Fruit fly (Drosophila melanogaster) whole organism, embryonic: ENCODE results near the gene CG14234.

Experiments
- Bgb ChIP-seq: fragments of 200-800 bp; sonication (Bioruptor generic); IDR thresholded peaks from 2 replicates; pipeline ENCODE4 v1.3.6; 2022; ENCODE audit warnings: missing biosample characterization, missing genetic modification characterization; ENCODE audit not compliant: partially characterized antibody
- Bteb2 ChIP-seq: fragments of 200-800 bp; sonication (Bioruptor generic); optimal IDR thresholded peaks from 2 replicates; lab custom pipeline; 2016; ENCODE audit warnings: missing biosample characterization, missing genetic modification characterization
- CG11398 ChIP-seq: fragments of 200-800 bp; sonication (Bioruptor generic); optimal IDR thresholded peaks from 2 replicates; lab custom pipeline; 2016; ENCODE audit warnings: missing biosample characterization, missing genetic modification characterization
- CG12391 ChIP-seq: fragments of 200-800 bp; sonication (Bioruptor generic); optimal IDR thresholded peaks from 3 replicates; lab custom pipeline; 2018; ENCODE audit warnings: missing biosample characterization, mild to moderate bottlenecking, missing genetic modification characterization, moderate library complexity
- CG14014 ChIP-seq: fragments of 200-800 bp; sonication (Bioruptor generic); IDR thresholded peaks from 2 replicates; pipeline ENCODE4 v1.3.6; 2022; ENCODE audit warnings: missing biosample characterization, missing genetic modification characterization
- CG14710 ChIP-seq: fragments of 200-800 bp; sonication (Bioruptor generic); optimal IDR thresholded peaks from 3 replicates; lab custom pipeline; 2019; ENCODE audit warnings: missing biosample characterization, mild to moderate bottlenecking, missing genetic modification characterization, moderate library complexity
- CG1529 ChIP-seq: fragments of 200-800 bp; sonication (Bioruptor generic); optimal IDR thresholded peaks from 3 replicates; lab custom pipeline; 2018; ENCODE audit warnings: missing biosample characterization, missing genetic modification characterization
- CG15479 ChIP-seq: fragments of 200-800 bp; sonication (Bioruptor generic); optimal IDR thresholded peaks from 3 replicates; lab custom pipeline; 2019; ENCODE audit warnings: missing biosample characterization, mild to moderate bottlenecking, missing genetic modification characterization, moderate library complexity
- CG18262 ChIP-seq: fragments of 200-800 bp; optimal IDR thresholded peaks from 3 replicates; lab custom pipeline; 2019; ENCODE audit warnings: missing biosample characterization, mild to moderate bottlenecking, missing genetic modification characterization, moderate library complexity
- CG2199 ChIP-seq: fragments of 200-800 bp; sonication (Bioruptor generic); IDR thresholded peaks from 3 replicates; pipeline ENCODE4 v1.3.6; 2022; ENCODE audit warnings: missing biosample characterization, missing genetic modification characterization
- CG31441 ChIP-seq: fragments of 200-800 bp; sonication (Bioruptor generic); IDR thresholded peaks from 2 replicates; pipeline ENCODE4 v1.3.6; 2022; ENCODE audit warnings: missing biosample characterization, missing genetic modification characterization
- CG4404 ChIP-seq: fragments of 200-800 bp; sonication (Bioruptor generic); IDR thresholded peaks from 2 replicates; pipeline ENCODE4 v1.3.6; 2022; ENCODE audit warnings: missing biosample characterization, missing genetic modification characterization
- CG4617 ChIP-seq: fragments of 200-800 bp; sonication (Bioruptor generic); optimal IDR thresholded peaks from 3 replicates; lab custom pipeline; 2016; ENCODE audit warnings: missing biosample characterization, missing genetic modification characterization, borderline replicate concordance
- CG6813 ChIP-seq: fragments of 200-800 bp; sonication (Bioruptor generic); optimal IDR thresholded peaks from 2 replicates; lab custom pipeline; 2017; ENCODE audit warnings: missing biosample characterization, missing genetic modification characterization, mild to moderate bottlenecking, moderate library complexity, missing genetic modification reagents
- CG6854 ChIP-seq: fragments of 200-800 bp; sonication (Bioruptor generic); optimal IDR thresholded peaks from 3 replicates; lab custom pipeline; 2017; ENCODE audit warnings: missing biosample characterization, mild to moderate bottlenecking, missing genetic modification characterization
- D ChIP-seq, 2 experiments: fragments of 200-800 bp in 1 of 2; fragments of >200 bp in 1 of 2; sonication (Bioruptor generic) in 1 of 2; optimal IDR thresholded peaks; 2 replicates in 1 of 2; 3 replicates in 1 of 2; lab custom pipeline; 2017; ENCODE audit warnings: mild to moderate bottlenecking in 1 of 2, missing biosample characterization in 1 of 2, missing genetic modification characterization in 1 of 2, missing genetic modification reagents in 1 of 2
- HHEX ChIP-seq: fragments of 200-800 bp; sonication (Bioruptor generic); optimal IDR thresholded peaks from 3 replicates; lab custom pipeline; 2017; ENCODE audit warnings: missing biosample characterization, mild to moderate bottlenecking, missing genetic modification characterization, missing genetic modification reagents
- HLH3B ChIP-seq: fragments of 200-800 bp; sonication (Bioruptor generic); IDR thresholded peaks from 2 replicates; pipeline ENCODE4 v1.3.6; 2022; ENCODE audit warnings: missing biosample characterization, missing genetic modification characterization
- HLH54F ChIP-seq: fragments of 200-800 bp; sonication (Bioruptor generic); optimal IDR thresholded peaks from 3 replicates; lab custom pipeline; 2016; ENCODE audit warnings: missing biosample characterization, missing genetic modification characterization
- HmgD ChIP-seq: fragments of 200-800 bp; sonication (Bioruptor generic); optimal IDR thresholded peaks from 3 replicates; lab custom pipeline; 2016; ENCODE audit warnings: missing biosample characterization, missing genetic modification characterization
- HmgZ ChIP-seq: fragments of 200-800 bp; sonication (Bioruptor generic); optimal IDR thresholded peaks from 2 replicates; lab custom pipeline; 2018; ENCODE audit warnings: missing biosample characterization, mild to moderate bottlenecking, missing genetic modification characterization
- Hr78 ChIP-seq, 2 experiments: fragments of 200-800 bp in 1 of 2; fragments of >200 bp in 1 of 2; sonication (Bioruptor generic) in 1 of 2; optimal IDR thresholded peaks; 2 replicates each; lab custom pipeline; 2017 to 2019; ENCODE audit warnings: missing biosample characterization in 2 of 2, missing genetic modification characterization in 2 of 2, mild to moderate bottlenecking in 1 of 2, moderate library complexity in 1 of 2
- Kr ChIP-seq: fragments of 200-800 bp; sonication (Bioruptor generic); optimal IDR thresholded peaks from 2 replicates; lab custom pipeline; 2017; ENCODE audit warnings: missing biosample characterization, mild to moderate bottlenecking, missing genetic modification characterization
- Lpt ChIP-seq: fragments of >200 bp; optimal IDR thresholded peaks from 2 replicates; lab custom pipeline; 2018; ENCODE audit warnings: missing biosample characterization, missing genetic modification characterization
- NFAT ChIP-seq: fragments of 200-800 bp; sonication (Bioruptor generic); IDR thresholded peaks from 2 replicates; pipeline ENCODE4 v1.3.6; 2022; ENCODE audit warnings: missing biosample characterization, missing genetic modification characterization
- Nf-YB ChIP-seq: fragments of 200-800 bp; sonication (Bioruptor generic); optimal IDR thresholded peaks from 3 replicates; lab custom pipeline; 2019; ENCODE audit warnings: missing biosample characterization, mild to moderate bottlenecking, missing genetic modification characterization, moderate library complexity
- Pdp1 ChIP-seq, 2 experiments: fragments of 200-800 bp; sonication (Bioruptor generic); optimal IDR thresholded peaks; 3 replicates each; lab custom pipeline; 2016; ENCODE audit warnings: missing biosample characterization in 2 of 2, missing genetic modification characterization in 2 of 2, mild to moderate bottlenecking in 1 of 2, moderate library complexity in 1 of 2
- Ptx1 ChIP-seq: fragments of 200-800 bp; sonication (Bioruptor generic); IDR thresholded peaks from 2 replicates; pipeline ENCODE4 v1.3.6; 2022; ENCODE audit warnings: missing biosample characterization, missing genetic modification characterization
- bbx ChIP-seq: fragments of 200-800 bp; sonication (Bioruptor generic); IDR thresholded peaks from 2 replicates; pipeline ENCODE4 v1.3.6; 2022; ENCODE audit warnings: missing biosample characterization, missing genetic modification characterization; ENCODE audit not compliant: partially characterized antibody
- chn ChIP-seq: fragments of 200-800 bp; sonication (Bioruptor generic); optimal IDR thresholded peaks from 2 replicates; lab custom pipeline; 2016; ENCODE audit warnings: missing biosample characterization, missing genetic modification characterization
- dan ChIP-seq: fragments of 200-800 bp; sonication (Bioruptor generic); IDR thresholded peaks from 2 replicates; pipeline ENCODE4 v1.3.6; 2022; ENCODE audit warnings: missing biosample characterization, missing genetic modification characterization
- disco-r ChIP-seq: fragments of 200-800 bp; sonication (Bioruptor generic); optimal IDR thresholded peaks from 2 replicates; lab custom pipeline; 2016; ENCODE audit warnings: missing biosample characterization, missing genetic modification characterization
- eve ChIP-seq, 2 experiments: fragments of >200 bp; optimal IDR thresholded peaks; 2 replicates each; lab custom pipeline; 2017; ENCODE audit warnings: missing biosample characterization in 2 of 2, missing genetic modification characterization in 2 of 2
- fu2 ChIP-seq: fragments of 200-800 bp; sonication (Bioruptor generic); optimal IDR thresholded peaks from 2 replicates; lab custom pipeline; 2016; ENCODE audit warnings: missing biosample characterization, missing genetic modification characterization
- grn ChIP-seq: fragments of 200-800 bp; sonication (Bioruptor generic); optimal IDR thresholded peaks from 3 replicates; lab custom pipeline; 2017; ENCODE audit warnings: missing biosample characterization, missing genetic modification characterization
- jigr1 ChIP-seq: fragments of 200-800 bp; sonication (Bioruptor generic); IDR thresholded peaks from 3 replicates; pipeline ENCODE4 v1.3.6; 2022; ENCODE audit warnings: missing biosample characterization, missing genetic modification characterization
- jumu ChIP-seq: fragments of 200-800 bp; sonication (Bioruptor generic); optimal IDR thresholded peaks from 3 replicates; lab custom pipeline; 2016; ENCODE audit warnings: missing biosample characterization, missing genetic modification characterization
- ken ChIP-seq: fragments of 200-800 bp; sonication (Bioruptor generic); IDR thresholded peaks from 3 replicates; pipeline ENCODE4 v1.3.6; 2022; ENCODE audit warnings: missing biosample characterization, missing genetic modification characterization
- lov ChIP-seq, 2 experiments: fragments of 200-800 bp in 1 of 2; fragments of >200 bp in 1 of 2; sonication (Bioruptor generic) in 1 of 2; IDR thresholded peaks in 1 of 2; optimal IDR thresholded peaks in 1 of 2; 2 replicates in 1 of 2; 3 replicates in 1 of 2; pipeline versions ENCODE4 v1.3.6 to Lab custom; 2017 to 2022; ENCODE audit warnings: missing biosample characterization in 1 of 2, missing genetic modification characterization in 1 of 2
- pan ChIP-seq, 4 experiments: fragments of >200 bp in 3 of 4; fragments of 200-800 bp in 1 of 4; sonication (Bioruptor generic) in 1 of 4; optimal IDR thresholded peaks in 3 of 4; IDR thresholded peaks in 1 of 4; 2 replicates each; pipeline versions ENCODE4 v1.3.6 to Lab custom; 2017 to 2022; ENCODE audit warnings: missing biosample characterization in 2 of 4, missing genetic modification characterization in 2 of 4, mixed read lengths in 1 of 4
- phol ChIP-seq: fragments of 200-800 bp; sonication (Bioruptor generic); optimal IDR thresholded peaks from 3 replicates; lab custom pipeline; 2018; ENCODE audit warnings: missing biosample characterization, mild to moderate bottlenecking, missing genetic modification characterization, moderate library complexity
- run ChIP-seq: fragments of 200-800 bp; sonication (Bioruptor generic); optimal IDR thresholded peaks from 3 replicates; lab custom pipeline; 2018; ENCODE audit warnings: missing biosample characterization, mild to moderate bottlenecking, missing genetic modification characterization
- seq ChIP-seq: fragments of 200-800 bp; sonication (Bioruptor generic); IDR thresholded peaks from 2 replicates; pipeline ENCODE4 v1.3.6; 2022; ENCODE audit warnings: missing biosample characterization, missing genetic modification characterization
- sqz ChIP-seq: fragments of 200-800 bp; sonication (Bioruptor generic); optimal IDR thresholded peaks from 3 replicates; lab custom pipeline; 2018; ENCODE audit warnings: missing biosample characterization, mild to moderate bottlenecking, missing genetic modification characterization
- tll ChIP-seq, 2 experiments: fragments of 200-800 bp in 1 of 2; fragments of >200 bp in 1 of 2; sonication (Bioruptor generic) in 1 of 2; optimal IDR thresholded peaks; 2 replicates each; lab custom pipeline; 2017 to 2019; ENCODE audit warnings: missing biosample characterization in 2 of 2, missing genetic modification characterization in 2 of 2, mild to moderate bottlenecking in 1 of 2, moderate library complexity in 1 of 2
- trem ChIP-seq: fragments of 200-800 bp; optimal IDR thresholded peaks from 3 replicates; lab custom pipeline; 2019; ENCODE audit warnings: missing biosample characterization, mild to moderate bottlenecking, missing genetic modification characterization, moderate library complexity
- wor ChIP-seq: fragments of 200-800 bp; sonication (Bioruptor generic); IDR thresholded peaks from 2 replicates; pipeline ENCODE4 v1.3.6; 2022; ENCODE audit warnings: missing biosample characterization, missing genetic modification characterization
- yki ChIP-seq: fragments of >200 bp; optimal IDR thresholded peaks from 3 replicates; lab custom pipeline; 2018

Gene CG14234

DNA sequence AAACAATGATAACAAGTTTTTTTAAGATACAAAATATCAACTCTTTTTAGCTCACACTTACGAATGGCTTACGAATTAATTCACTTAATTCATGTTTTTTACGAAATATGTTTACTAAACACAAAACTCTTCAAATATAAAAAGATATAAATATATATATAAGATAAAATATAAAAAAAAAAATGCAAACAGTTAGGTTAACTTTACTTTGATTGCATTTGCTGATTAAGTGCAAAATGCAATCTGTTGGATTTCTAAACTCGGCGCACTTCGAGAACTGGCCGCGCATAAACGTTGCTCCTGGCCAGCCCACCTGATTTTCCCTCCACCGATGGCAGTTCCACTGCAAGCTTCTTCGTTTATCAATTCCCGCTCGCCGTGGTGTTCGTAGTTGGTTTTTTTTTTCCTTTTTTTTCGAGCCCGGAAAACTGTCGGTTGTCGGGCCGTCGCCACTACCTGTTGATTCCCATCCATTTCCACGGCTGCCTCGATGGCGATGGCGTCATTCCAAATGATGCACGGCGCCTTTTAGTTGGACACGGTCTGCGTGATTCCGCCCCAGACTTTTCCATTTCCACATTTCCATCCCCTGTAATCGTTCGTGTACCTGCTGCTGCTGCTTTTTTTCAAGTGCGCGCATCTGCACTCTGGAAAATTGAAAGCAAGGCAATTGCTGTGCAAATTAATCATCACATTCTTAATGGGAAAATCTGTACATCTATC lies 30.3 kb downstream of the CG14234 start (continued):
- TF ChIP-seq CG15479 (GFP tag; lab: Kevin White, UChicago) (peak; percentile 88), jumu (GFP tag; lab: Kevin White, UChicago) (no peak), Bgb (GFP tag; lab: Robert Waterston, UW) (no peak), grn (no peak), Nf-YB (no peak), chn (GFP tag; lab: Kevin White, UChicago) (no peak), CG6813 (GFP tag; lab: Kevin White, UChicago) (no peak), bbx (GFP tag; lab: Robert Waterston, UW) (no peak), NFAT (GFP tag; lab: Robert Waterston, UW) (no peak), tll (GFP tag; optimal IDR thresholded peaks at IDR 0.05; lab: Kevin White, UChicago) (no peak), ken (GFP tag; lab: Robert Waterston, UW) (0 out of 3 replicates have a peak, but pooled peaks have one; percentile 10), CG14710 (tag; lab: Kevin White, UChicago) (peak; percentile 55), CG6854 (GFP tag; lab: Kevin White, UChicago) (no peak), disco-r (GFP tag; lab: Kevin White, UChicago) (no peak), eve (GFP tag; optimal IDR thresholded peaks at IDR 0.05; lab: Kevin White, UChicago) (no peak), trem (tag; lab: Kevin White, UChicago) (peak; percentile 22), CG2199 (GFP tag; lab: Robert Waterston, UW) (0 out of 3 replicates have a peak, but pooled peaks have one; percentile 68), CG14014 (GFP tag; lab: Robert Waterston, UW) (no peak), phol (tag; lab: Kevin White, UChicago) (peak; percentile 33), seq (GFP tag; lab: Robert Waterston, UW) (no peak), Pdp1 (GFP tag; optimal IDR thresholded peaks at IDR 0.05; lab: Kevin White, UChicago) (no peak), sqz (GFP tag; lab: Kevin White, UChicago) (peak; percentile 62), HLH3B (GFP tag; lab: Robert Waterston, UW) (no peak), HmgD (no peak), CG18262 (tag; lab: Kevin White, UChicago) (peak; percentile 34), CG12391 (tag; lab: Kevin White, UChicago) (no peak), pan (optimal IDR thresholded peaks at IDR 0.05; lab: Kevin White, UChicago) (no peak), pan (GFP tag; optimal IDR thresholded peaks at IDR 0.05 in 1 of 2, IDR thresholded peaks at IDR 0.05 in 1 of 2) (no peak), Lpt (GFP tag; lab: Kevin White, UChicago) (no peak), CG31441 (GFP tag; lab: Robert Waterston, UW) (0 out of 2 replicates have a peak, but pooled peaks have one; percentile 16), Hr78 (GFP tag; optimal IDR thresholded peaks at IDR 0.05; lab: Kevin White, UChicago) (no peak), CG4617 (GFP tag; lab: Kevin White, UChicago) (no peak), HHEX (no peak), CG1529 (GFP tag; lab: Kevin White, UChicago) (no peak), fu2 (GFP tag; lab: Kevin White, UChicago) (no peak), CG11398 (GFP tag; lab: Kevin White, UChicago) (no peak), CG4404 (GFP tag; lab: Robert Waterston, UW) (0 out of 2 replicates have a peak, but pooled peaks have one; percentile 40), Ptx1 (GFP tag; lab: Robert Waterston, UW) (no peak), HmgZ (tag; lab: Kevin White, UChicago) (no peak), HLH54F (no peak), D (optimal IDR thresholded peaks at IDR 0.05; lab: Kevin White, UChicago) (no peak), D (GFP tag; optimal IDR thresholded peaks at IDR 0.05; lab: Kevin White, UChicago) (no peak), jigr1 (GFP tag; lab: Robert Waterston, UW) (no peak), wor (no peak), Bteb2 (GFP tag; lab: Kevin White, UChicago) (no peak), run (no peak), Kr (GFP tag; lab: Kevin White, UChicago) (no peak), dan (GFP tag; lab: Robert Waterston, UW) (no peak), yki (lab: Kevin White, UChicago) (no peak), lov (optimal IDR thresholded peaks at IDR 0.05; lab: Kevin White, UChicago) (no peak), lov (GFP tag; IDR thresholded peaks at IDR 0.05; lab: Robert Waterston, UW) (0 out of 3 replicates have a peak, but pooled peaks have one; percentile 17)
